Worm (Caenorhabditis elegans) whole organism, young adult: Measurements from ENCODE around the gene Y37E11AL.12.

Experiments used
- B0035.1 ChIP-seq: sonication (generic microtip); optimal IDR thresholded peaks from 2 replicates; lab custom pipeline; 2016; ENCODE audit warnings: missing genetic modification characterization, mild to moderate bottlenecking, missing compliant biosample characterization, missing genotype, missing genetic modification reagents
- B0261.1 ChIP-seq: sonication (generic microtip); optimal IDR thresholded peaks from 2 replicates; lab custom pipeline; 2016; ENCODE audit warnings: mild to moderate bottlenecking, missing genetic modification characterization, moderate library complexity, missing compliant biosample characterization
- F39B2.1 ChIP-seq: fragments of 200-800 bp; sonication (Bioruptor generic); IDR thresholded peaks from 2 replicates; pipeline ENCODE4 v1.3.6; 2022; ENCODE audit warnings: missing genetic modification reagents, missing genetic modification characterization, missing compliant biosample characterization
- Y67H2A.10 ChIP-seq: fragments of 200-800 bp; sonication (Bioruptor generic); conservative IDR thresholded peaks from 2 replicates; pipeline ENCODE4 v1.3.6; 2022; ENCODE audit warnings: missing genetic modification reagents, missing genetic modification characterization, missing compliant biosample characterization
- aptf-2 ChIP-seq: fragments of 200-800 bp; sonication (Bioruptor generic); conservative IDR thresholded peaks from 2 replicates; pipeline ENCODE4 v1.3.6; 2022; ENCODE audit warnings: missing genetic modification reagents, missing genetic modification characterization, missing compliant biosample characterization
- ccch-3 ChIP-seq: fragments of 200-800 bp; sonication (Bioruptor generic); optimal IDR thresholded peaks from 2 replicates; lab custom pipeline; 2018; ENCODE audit warnings: mild to moderate bottlenecking, missing genetic modification characterization, missing compliant biosample characterization
- cebp-1 ChIP-seq, 2 experiments: fragments of 200-800 bp in 1 of 2; sonication (Bioruptor generic) in 1 of 2; sonication (generic microtip) in 1 of 2; IDR thresholded peaks in 1 of 2; optimal IDR thresholded peaks in 1 of 2; 2 replicates each; pipeline versions ENCODE4 v1.3.6 to Lab custom; 2017 to 2022; ENCODE audit warnings: missing compliant biosample characterization in 2 of 2, missing genetic modification characterization in 2 of 2, mild to moderate bottlenecking in 1 of 2, missing genetic modification reagents in 1 of 2, moderate library complexity in 1 of 2
- dox-1 ChIP-seq: fragments of 200-800 bp; sonication (Bioruptor generic); IDR thresholded peaks from 2 replicates; pipeline ENCODE4 v1.3.6; 2022; ENCODE audit warnings: missing genetic modification reagents, missing genetic modification characterization, missing compliant biosample characterization
- egrh-3 ChIP-seq: fragments of 200-800 bp; sonication (Bioruptor generic); IDR thresholded peaks from 2 replicates; pipeline ENCODE4 v1.3.6; 2022; ENCODE audit warnings: missing genetic modification reagents, missing genetic modification characterization, missing compliant biosample characterization
- fkh-3 ChIP-seq: sonication (generic microtip); optimal IDR thresholded peaks from 2 replicates; lab custom pipeline; 2016; ENCODE audit warnings: mild to moderate bottlenecking, missing genetic modification characterization, missing compliant biosample characterization
- gei-17 ChIP-seq: fragments of 200-800 bp; sonication (Bioruptor generic); optimal IDR thresholded peaks from 2 replicates; lab custom pipeline; 2018; ENCODE audit warnings: mild to moderate bottlenecking, missing genetic modification characterization, missing compliant biosample characterization
- hmg-1.2 ChIP-seq: fragments of 200-800 bp; sonication (Bioruptor generic); IDR thresholded peaks from 2 replicates; pipeline ENCODE4 v1.3.6; 2022; ENCODE audit warnings: missing genetic modification reagents, missing genetic modification characterization, missing compliant biosample characterization
- lin-40 ChIP-seq: sonication (generic microtip); optimal IDR thresholded peaks from 2 replicates; lab custom pipeline; 2016; ENCODE audit warnings: missing genetic modification characterization, mild to moderate bottlenecking, missing compliant biosample characterization, missing genotype, missing genetic modification reagents
- mcd-1 ChIP-seq: fragments of 200-800 bp; sonication (Bioruptor generic); IDR thresholded peaks from 2 replicates; pipeline ENCODE4 v1.3.6; 2022; ENCODE audit warnings: missing genetic modification reagents, missing genetic modification characterization, missing compliant biosample characterization
- nhr-80 ChIP-seq: sonication (generic microtip); optimal IDR thresholded peaks from 2 replicates; lab custom pipeline; 2016; ENCODE audit warnings: missing genetic modification characterization, missing compliant biosample characterization
- somi-1 ChIP-seq: fragments of 200-800 bp; sonication (Bioruptor generic); optimal IDR thresholded peaks from 2 replicates; lab custom pipeline; 2018; ENCODE audit warnings: mild to moderate bottlenecking, missing genetic modification characterization, missing compliant biosample characterization
- tbp1 ChIP-seq: fragments of 200-800 bp; sonication (Bioruptor generic); optimal IDR thresholded peaks from 2 replicates; lab custom pipeline; 2018; ENCODE audit warnings: mild to moderate bottlenecking, missing genetic modification characterization, missing compliant biosample characterization
- ztf-22 ChIP-seq: fragments of 200-800 bp; sonication (Bioruptor generic); optimal IDR thresholded peaks from 2 replicates; lab custom pipeline; 2018; ENCODE audit warnings: mild to moderate bottlenecking, missing genetic modification characterization, moderate library complexity, missing compliant biosample characterization
- ztf-26 ChIP-seq: sonication (generic microtip); optimal IDR thresholded peaks from 2 replicates; lab custom pipeline; 2017; ENCODE audit warnings: missing genetic modification characterization, missing compliant biosample characterization

The Y37E11AL.12 gene

ce11 chrIV:3653420-3653823 lies 48.4 kb downstream of the Y37E11AL.12 start:
- peak; percentile 98 for TF ChIP-seq hmg-1.2
- no peak for TF ChIP-seq aptf-2 (GFP tag; lab: Robert Waterston, UW)
- no peak for TF ChIP-seq cebp-1 (GFP tag; IDR thresholded peaks at IDR 0.05; lab: Robert Waterston, UW)
- TF ChIP-seq cebp-1 (tag; optimal IDR thresholded peaks at IDR 0.05; lab: Kevin White, UChicago): peak; percentile 14
- 0 out of 2 replicates have a peak, but pooled peaks have one; percentile 21 for TF ChIP-seq dox-1 (GFP tag; lab: Robert Waterston, UW)
- TF ChIP-seq lin-40 (tag; lab: Kevin White, UChicago): peak; percentile 56
- peak; percentile 25 for TF ChIP-seq nhr-80
- TF ChIP-seq F39B2.1 (GFP tag; lab: Robert Waterston, UW): no peak
- no peak for TF ChIP-seq B0261.1
- peak; percentile 28 for TF ChIP-seq ztf-26 (tag; lab: Kevin White, UChicago)
- 0 out of 2 replicates have a peak, but pooled peaks have one; percentile 10 for TF ChIP-seq mcd-1

- TF ChIP-seq ztf-22 (no peak), tbp1 (GFP tag; lab: Kevin White, UChicago) (no peak), B0035.1 (no peak), fkh-3 (tag; lab: Kevin White, UChicago) (no peak), Y67H2A.10 (GFP tag; lab: Robert Waterston, UW) (no peak), egrh-3 (GFP tag; lab: Robert Waterston, UW) (no peak)
Measured at ce11 chrIV:3652784-3653383, 48.9 kb downstream of the Y37E11AL.12 start.

- TF ChIP-seq gei-17 (no peak), ccch-3 (GFP tag; lab: Kevin White, UChicago) (no peak), lin-40 (tag; lab: Kevin White, UChicago) (peak; percentile 11), ztf-26 (tag; lab: Kevin White, UChicago) (peak; percentile 52), somi-1 (GFP tag; lab: Kevin White, UChicago) (peak; percentile 3)
Measured at ce11 chrIV:3652223-3652622, 49.6 kb downstream of the Y37E11AL.12 start.
